Worm (Caenorhabditis elegans): Measurements from ENCODE around the gene ttr-33.

ttr-33 gene

ce11 chrV:7793067-7793466 is 44.6 kb downstream of the ttr-33 start, which contains the start of gene flp-21:
flp-21 (plus strand) TSS chrV:7793367.
- TF ChIP-seq flt-1 (GFP tag; IDR thresholded peaks at IDR 0.05) (no peak), T22C8.4 (GFP tag; IDR thresholded peaks at IDR 0.05) (no peak), cog-1 (tag; optimal IDR thresholded peaks at IDR 0.05) (no peak), med-1 (GFP tag; optimal IDR thresholded peaks at IDR 0.05; ENCODE audit: insufficient read depth) (no peak), ref-1 (GFP tag; conservative IDR thresholded peaks at IDR 0.05) (no peak), klf-2 (GFP tag; conservative IDR thresholded peaks at IDR 0.05) (no peak), ztf-23 (GFP tag; IDR thresholded peaks at IDR 0.05) (no peak), tab-1 (GFP tag; IDR thresholded peaks at IDR 0.05) (no peak), ztf-29 (GFP tag; IDR thresholded peaks at IDR 0.05) (no peak)
